Worm (Caenorhabditis elegans): ENCODE measurements around the gene W04B5.8.

ce11 chrIII:2477303-2477702, 51.2 kb downstream of the W04B5.8 start:
- no peak for TF ChIP-seq ceh-83 (GFP tag; optimal IDR thresholded peaks at IDR 0.05)
- TF ChIP-seq lin-13 (tag; optimal IDR thresholded peaks at IDR 0.05), result no peak
- no peak for TF ChIP-seq pha-4 (tag; optimal IDR thresholded peaks at IDR 0.05)

All from whole organism, mixed stage, embryonic.